Worm (Caenorhabditis elegans) whole organism, L2 larva: ENCODE data around the gene F53E10.5.
"Not testable (repeated sequence)": the region's sequence is repeated elsewhere in the genome, so short reads cannot be mapped to it uniquely, and the experiment has no call there.

Experiments used
- ZK546.5 ChIP-seq: sonication (generic microtip); optimal IDR thresholded peaks from 2 replicates; lab custom pipeline; 2017; ENCODE audit warnings: missing biosample characterization, missing genetic modification characterization
- crh-2 ChIP-seq: sonication (generic microtip); optimal IDR thresholded peaks from 2 replicates; lab custom pipeline; 2017; ENCODE audit warnings: missing biosample characterization, missing genetic modification characterization
- fos-1 ChIP-seq: fragments of 150-350 bp; optimal IDR thresholded peaks from 2 replicates; lab custom pipeline; 2014; ENCODE audit warnings: missing biosample characterization, missing genetic modification characterization
- mab-5 ChIP-seq: fragments of 150-350 bp; optimal IDR thresholded peaks from 2 replicates; lab custom pipeline; 2014; ENCODE audit warnings: missing biosample characterization, missing genetic modification characterization
- nhr-237 ChIP-seq: fragments of 150-350 bp; optimal IDR thresholded peaks from 2 replicates; lab custom pipeline; 2014; ENCODE audit warnings: missing biosample characterization, missing genetic modification characterization
- sem-4 ChIP-seq: fragments of 150-350 bp; optimal IDR thresholded peaks from 2 replicates; lab custom pipeline; 2014; ENCODE audit warnings: missing biosample characterization, missing genetic modification reagents, missing genetic modification characterization

The F53E10.5 gene

DNA sequence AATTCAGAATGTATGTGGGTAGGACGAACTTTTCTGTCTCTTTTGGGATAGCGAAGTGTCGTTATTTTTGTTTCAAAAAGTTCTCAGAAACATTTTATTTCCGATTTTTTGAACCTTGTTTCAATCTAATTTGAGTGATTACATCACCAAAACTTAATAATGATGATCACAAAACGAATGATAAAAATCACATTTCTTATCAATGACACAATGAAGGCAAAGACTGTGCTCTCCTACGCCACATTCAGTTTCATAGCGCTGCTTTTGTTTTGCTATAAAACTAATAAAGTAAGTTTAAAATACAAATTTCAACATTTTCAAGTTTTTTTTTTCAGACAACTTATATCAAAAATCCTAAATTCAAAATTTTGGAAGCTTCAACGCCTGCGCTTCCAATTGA lies 33.2 kb downstream of the F53E10.5 start, which contains the start of gene Y45G12C.1:
TSS of gene Y45G12C.1 (plus strand) at position 159 of the 400 bp plus-strand sequence.
- TF ChIP-seq fos-1 (peak; percentile 69), mab-5 (tag; lab: Kevin White, UChicago) (no peak), crh-2 (peak; percentile 21)

DNA sequence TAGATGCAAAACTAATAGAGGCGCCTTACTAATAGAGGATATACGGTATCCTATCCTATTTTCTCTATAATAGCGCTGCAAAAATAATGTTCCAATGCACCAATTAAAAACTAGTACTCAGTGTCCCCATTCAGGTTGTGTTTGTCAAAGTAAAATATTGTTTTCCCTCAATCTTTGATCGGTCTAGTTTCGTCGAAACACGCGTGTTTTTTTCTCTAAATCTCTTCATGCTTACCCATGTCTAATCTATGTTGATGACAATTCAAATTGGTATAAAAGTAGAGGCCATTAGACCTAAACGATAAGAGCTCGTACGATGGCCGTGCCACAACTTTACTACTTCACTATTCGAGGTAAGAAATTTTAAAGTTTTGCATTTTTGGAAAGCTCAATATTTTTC lies 37.3 kb downstream of the F53E10.5 start, which contains the start of gene gst-10:
TSS of gene gst-10 (plus strand) at position 301 of the 400 bp plus-strand sequence.
- TF ChIP-seq ZK546.5 (tag; lab: Kevin White, UChicago); nhr-237 (tag; lab: Kevin White, UChicago); sem-4: not testable (repeated sequence)
